Fruit fly (Drosophila melanogaster) whole organism, embryonic: ENCODE measurements around the gene Agpat3.

Source experiments
- Blimp-1 ChIP-seq: fragments of 200-800 bp; sonication (Bioruptor generic); optimal IDR thresholded peaks from 3 replicates; lab custom pipeline; 2018; ENCODE audit warnings: missing biosample characterization, missing genetic modification characterization, mild to moderate bottlenecking, moderate library complexity, missing genetic modification reagents
- CG10462 ChIP-seq: fragments of 200-800 bp; sonication (Bioruptor generic); optimal IDR thresholded peaks from 2 replicates; lab custom pipeline; 2016; ENCODE audit warnings: missing biosample characterization, missing genetic modification characterization
- CG12769 ChIP-seq: fragments of 200-800 bp; sonication (Bioruptor generic); optimal IDR thresholded peaks from 2 replicates; lab custom pipeline; 2019; ENCODE audit warnings: missing biosample characterization, mild to moderate bottlenecking, missing genetic modification characterization, moderate library complexity
- CG14014 ChIP-seq: fragments of 200-800 bp; sonication (Bioruptor generic); IDR thresholded peaks from 2 replicates; pipeline ENCODE4 v1.3.6; 2022; ENCODE audit warnings: missing biosample characterization, missing genetic modification characterization
- CG14965 ChIP-seq: fragments of 200-800 bp; sonication (Bioruptor generic); optimal IDR thresholded peaks from 2 replicates; lab custom pipeline; 2016; ENCODE audit warnings: missing biosample characterization, missing genetic modification characterization, borderline replicate concordance
- CG15479 ChIP-seq: fragments of 200-800 bp; sonication (Bioruptor generic); optimal IDR thresholded peaks from 3 replicates; lab custom pipeline; 2019; ENCODE audit warnings: missing biosample characterization, mild to moderate bottlenecking, missing genetic modification characterization, moderate library complexity
- CG1602 ChIP-seq: fragments of 200-800 bp; sonication (Bioruptor generic); optimal IDR thresholded peaks from 3 replicates; lab custom pipeline; 2016; ENCODE audit warnings: missing biosample characterization, missing genetic modification characterization
- CG1832 ChIP-seq: fragments of 200-800 bp; sonication (Bioruptor generic); optimal IDR thresholded peaks from 2 replicates; lab custom pipeline; 2017; ENCODE audit warnings: missing biosample characterization, mild to moderate bottlenecking, missing genetic modification characterization, inconsistent platforms
- CG18599 ChIP-seq: fragments of 200-800 bp; sonication (Bioruptor generic); optimal IDR thresholded peaks from 3 replicates; lab custom pipeline; 2017; ENCODE audit warnings: missing biosample characterization, missing genetic modification characterization, mild to moderate bottlenecking, moderate library complexity, missing genetic modification reagents
- CG18619 ChIP-seq: fragments of 200-800 bp; sonication (Bioruptor generic); optimal IDR thresholded peaks from 3 replicates; lab custom pipeline; 2017; ENCODE audit warnings: missing biosample characterization, mild to moderate bottlenecking, missing genetic modification characterization
- CG3065 ChIP-seq: fragments of 200-800 bp; sonication (Bioruptor generic); optimal IDR thresholded peaks from 2 replicates; lab custom pipeline; 2016; ENCODE audit warnings: missing biosample characterization, missing genetic modification characterization
- CG3281 ChIP-seq: fragments of 200-800 bp; sonication (Bioruptor generic); optimal IDR thresholded peaks from 3 replicates; lab custom pipeline; 2017; ENCODE audit warnings: missing biosample characterization, mild to moderate bottlenecking, missing genetic modification characterization
- CG33213 ChIP-seq: fragments of 200-800 bp; sonication (Bioruptor generic); optimal IDR thresholded peaks from 3 replicates; lab custom pipeline; 2016; ENCODE audit warnings: missing biosample characterization, missing genetic modification characterization
- CG3838 ChIP-seq: fragments of 200-800 bp; sonication (Bioruptor generic); optimal IDR thresholded peaks from 3 replicates; lab custom pipeline; 2016; ENCODE audit warnings: missing biosample characterization, missing genetic modification characterization
- CG3847 ChIP-seq: fragments of 200-800 bp; sonication (Bioruptor generic); IDR thresholded peaks from 2 replicates; pipeline ENCODE4 v1.3.6; 2022; ENCODE audit warnings: missing biosample characterization, missing genetic modification characterization
- CG7271 ChIP-seq: fragments of 200-800 bp; sonication (Bioruptor generic); optimal IDR thresholded peaks from 2 replicates; lab custom pipeline; 2018; ENCODE audit warnings: missing biosample characterization, mild to moderate bottlenecking, missing genetic modification characterization, moderate library complexity
- CG8478 ChIP-seq: fragments of >200 bp; optimal IDR thresholded peaks from 2 replicates; lab custom pipeline; 2018
- CG8765 ChIP-seq: fragments of 200-800 bp; sonication (Bioruptor generic); IDR thresholded peaks from 2 replicates; pipeline ENCODE4 v1.3.6; 2022; ENCODE audit warnings: missing biosample characterization, missing genetic modification characterization
- CG8944 ChIP-seq: fragments of 200-800 bp; sonication (Bioruptor generic); optimal IDR thresholded peaks from 3 replicates; lab custom pipeline; 2016; ENCODE audit warnings: missing biosample characterization, missing genetic modification characterization
- Chrac-16 ChIP-seq: fragments of 200-800 bp; sonication (Bioruptor generic); optimal IDR thresholded peaks from 3 replicates; lab custom pipeline; 2016; ENCODE audit warnings: missing biosample characterization, missing genetic modification characterization
- Dbx ChIP-seq: fragments of 200-800 bp; sonication (Bioruptor generic); IDR thresholded peaks from 3 replicates; pipeline ENCODE4 v1.3.6; 2022; ENCODE audit warnings: missing biosample characterization, missing genetic modification characterization
- Drgx ChIP-seq: fragments of 200-800 bp; sonication (Bioruptor generic); IDR thresholded peaks from 2 replicates; pipeline ENCODE4 v1.3.6; 2022; ENCODE audit warnings: missing biosample characterization, missing genetic modification characterization
- Ets65A ChIP-seq: fragments of 200-800 bp; sonication (Bioruptor generic); peaks from one replicate; lab custom pipeline; 2016; ENCODE audit warnings: missing biosample characterization, missing genetic modification characterization
- Hr51 ChIP-seq, 2 experiments: fragments of 200-800 bp; sonication (Bioruptor generic); optimal IDR thresholded peaks; 2 replicates in 1 of 2; 3 replicates in 1 of 2; lab custom pipeline; 2016 to 2018; ENCODE audit warnings: missing biosample characterization in 2 of 2, missing genetic modification characterization in 2 of 2, mild to moderate bottlenecking in 1 of 2, moderate library complexity in 1 of 2
- Hr78 ChIP-seq, 2 experiments: fragments of 200-800 bp in 1 of 2; fragments of >200 bp in 1 of 2; sonication (Bioruptor generic) in 1 of 2; optimal IDR thresholded peaks; 2 replicates each; lab custom pipeline; 2017 to 2019; ENCODE audit warnings: missing biosample characterization in 2 of 2, missing genetic modification characterization in 2 of 2, mild to moderate bottlenecking in 1 of 2, moderate library complexity in 1 of 2
- Mad ChIP-seq: fragments of 200-800 bp; sonication (Bioruptor generic); optimal IDR thresholded peaks from 2 replicates; lab custom pipeline; 2016; ENCODE audit warnings: missing biosample characterization, missing genetic modification characterization
- Med ChIP-seq: fragments of 200-800 bp; sonication (Bioruptor generic); peaks from one replicate; lab custom pipeline; 2016; ENCODE audit warnings: missing biosample characterization, missing genetic modification characterization, mild to moderate bottlenecking, inconsistent platforms, moderate library complexity
- Pdp1 ChIP-seq, 2 experiments: fragments of 200-800 bp; sonication (Bioruptor generic); optimal IDR thresholded peaks; 3 replicates each; lab custom pipeline; 2016; ENCODE audit warnings: missing biosample characterization in 2 of 2, missing genetic modification characterization in 2 of 2, mild to moderate bottlenecking in 1 of 2, moderate library complexity in 1 of 2
- Vsx1 ChIP-seq: fragments of 200-800 bp; sonication (Bioruptor generic); optimal IDR thresholded peaks from 2 replicates; lab custom pipeline; 2017; ENCODE audit warnings: missing biosample characterization, mild to moderate bottlenecking, missing genetic modification characterization, missing genetic modification reagents
- aop ChIP-seq: fragments of 200-800 bp; sonication (Bioruptor generic); IDR thresholded peaks from 2 replicates; pipeline ENCODE4 v1.3.6; 2022; ENCODE audit warnings: missing biosample characterization, missing genetic modification characterization
- ase ChIP-seq: fragments of 200-800 bp; sonication (Bioruptor generic); IDR thresholded peaks from 3 replicates; pipeline ENCODE4 v1.3.6; 2022; ENCODE audit warnings: missing biosample characterization, missing genetic modification characterization
- bsh ChIP-seq, 2 experiments: fragments of 200-800 bp; sonication (Bioruptor generic); optimal IDR thresholded peaks; 2 replicates each; lab custom pipeline; 2017 to 2018; ENCODE audit warnings: mild to moderate bottlenecking in 2 of 2, missing biosample characterization in 2 of 2, missing genetic modification characterization in 2 of 2, moderate library complexity in 1 of 2
- ems ChIP-seq: fragments of 200-800 bp; sonication (Bioruptor generic); optimal IDR thresholded peaks from 3 replicates; lab custom pipeline; 2016; ENCODE audit warnings: missing biosample characterization, missing genetic modification characterization
- fd3F ChIP-seq: fragments of 200-800 bp; sonication (Bioruptor generic); optimal IDR thresholded peaks from 2 replicates; lab custom pipeline; 2018; ENCODE audit warnings: missing biosample characterization, mild to moderate bottlenecking, missing genetic modification characterization, moderate library complexity
- gce ChIP-seq: fragments of 200-800 bp; sonication (Bioruptor generic); IDR thresholded peaks from 3 replicates; pipeline ENCODE4 v1.3.6; 2022; ENCODE audit warnings: missing biosample characterization, missing genetic modification characterization
- hb ChIP-seq: fragments of 200-800 bp; sonication (Bioruptor generic); IDR thresholded peaks from 3 replicates; pipeline ENCODE4 v1.3.6; 2022; ENCODE audit warnings: missing biosample characterization, missing genetic modification characterization; ENCODE audit not compliant: partially characterized antibody
- inv ChIP-seq: fragments of 200-800 bp; sonication (Bioruptor generic); IDR thresholded peaks from 2 replicates; pipeline ENCODE4 v1.3.6; 2022; ENCODE audit warnings: missing biosample characterization, missing genetic modification characterization; ENCODE audit not compliant: partially characterized antibody
- klu ChIP-seq: fragments of 200-800 bp; sonication (Bioruptor generic); IDR thresholded peaks from 2 replicates; pipeline ENCODE4 v1.3.6; 2022; ENCODE audit warnings: missing biosample characterization, missing genetic modification characterization
- mirr ChIP-seq: fragments of 200-800 bp; sonication (Bioruptor generic); optimal IDR thresholded peaks from 3 replicates; lab custom pipeline; 2018; ENCODE audit warnings: missing biosample characterization, mild to moderate bottlenecking, missing genetic modification characterization
- nom ChIP-seq: fragments of 200-800 bp; sonication (Bioruptor generic); optimal IDR thresholded peaks from 2 replicates; lab custom pipeline; 2017; ENCODE audit warnings: missing biosample characterization, missing genetic modification characterization, mild to moderate bottlenecking, moderate library complexity, missing genetic modification reagents
- pan ChIP-seq, 4 experiments: fragments of >200 bp in 3 of 4; fragments of 200-800 bp in 1 of 4; sonication (Bioruptor generic) in 1 of 4; optimal IDR thresholded peaks in 3 of 4; IDR thresholded peaks in 1 of 4; 2 replicates each; pipeline versions ENCODE4 v1.3.6 to Lab custom; 2017 to 2022; ENCODE audit warnings: missing biosample characterization in 2 of 4, missing genetic modification characterization in 2 of 4, mixed read lengths in 1 of 4
- pho ChIP-seq: fragments of 200-800 bp; sonication (Bioruptor generic); optimal IDR thresholded peaks from 2 replicates; lab custom pipeline; 2016; ENCODE audit warnings: missing biosample characterization, missing genetic modification characterization
- pum ChIP-seq: fragments of 200-800 bp; sonication (Bioruptor generic); optimal IDR thresholded peaks from 2 replicates; lab custom pipeline; 2016; ENCODE audit warnings: missing biosample characterization, missing genetic modification characterization
- slbo ChIP-seq: fragments of 200-800 bp; sonication (Bioruptor generic); IDR thresholded peaks from 2 replicates; pipeline ENCODE4 v1.3.6; 2022; ENCODE audit warnings: missing biosample characterization, missing genetic modification characterization
- toy ChIP-seq: fragments of 200-800 bp; sonication (Bioruptor generic); IDR thresholded peaks from 2 replicates; pipeline ENCODE4 v1.3.6; 2022; ENCODE audit warnings: missing biosample characterization, missing genetic modification characterization
- wek ChIP-seq: fragments of 200-800 bp; sonication (Bioruptor generic); optimal IDR thresholded peaks from 3 replicates; lab custom pipeline; 2018; ENCODE audit warnings: missing biosample characterization, mild to moderate bottlenecking, missing genetic modification characterization, moderate library complexity
- wor ChIP-seq: fragments of 200-800 bp; sonication (Bioruptor generic); IDR thresholded peaks from 2 replicates; pipeline ENCODE4 v1.3.6; 2022; ENCODE audit warnings: missing biosample characterization, missing genetic modification characterization

Gene Agpat3

dm6 chr3L:16362119-16362653 lies 23.6 kb downstream of the Agpat3 start, which contains the start of gene Cpr72Ea:
TSS of gene Cpr72Ea (plus strand) at chr3L:16362603.
- no peak for TF ChIP-seq CG10462 (GFP tag; lab: Kevin White, UChicago)
- no peak for TF ChIP-seq CG15479 (GFP tag; lab: Kevin White, UChicago)
- TF ChIP-seq pan (optimal IDR thresholded peaks at IDR 0.05; lab: Kevin White, UChicago), result no peak
- no peak for TF ChIP-seq pan (GFP tag; optimal IDR thresholded peaks at IDR 0.05 in 1 of 2, IDR thresholded peaks at IDR 0.05 in 1 of 2)
- no peak for TF ChIP-seq CG3065 (GFP tag; lab: Kevin White, UChicago)
- no peak for TF ChIP-seq Chrac-16 (GFP tag; lab: Kevin White, UChicago)
- TF ChIP-seq Blimp-1, result no peak
- TF ChIP-seq Hr51 (GFP tag; optimal IDR thresholded peaks at IDR 0.05; lab: Kevin White, UChicago), result no peak
- TF ChIP-seq Mad (GFP tag; lab: Kevin White, UChicago), result no peak

DNA sequence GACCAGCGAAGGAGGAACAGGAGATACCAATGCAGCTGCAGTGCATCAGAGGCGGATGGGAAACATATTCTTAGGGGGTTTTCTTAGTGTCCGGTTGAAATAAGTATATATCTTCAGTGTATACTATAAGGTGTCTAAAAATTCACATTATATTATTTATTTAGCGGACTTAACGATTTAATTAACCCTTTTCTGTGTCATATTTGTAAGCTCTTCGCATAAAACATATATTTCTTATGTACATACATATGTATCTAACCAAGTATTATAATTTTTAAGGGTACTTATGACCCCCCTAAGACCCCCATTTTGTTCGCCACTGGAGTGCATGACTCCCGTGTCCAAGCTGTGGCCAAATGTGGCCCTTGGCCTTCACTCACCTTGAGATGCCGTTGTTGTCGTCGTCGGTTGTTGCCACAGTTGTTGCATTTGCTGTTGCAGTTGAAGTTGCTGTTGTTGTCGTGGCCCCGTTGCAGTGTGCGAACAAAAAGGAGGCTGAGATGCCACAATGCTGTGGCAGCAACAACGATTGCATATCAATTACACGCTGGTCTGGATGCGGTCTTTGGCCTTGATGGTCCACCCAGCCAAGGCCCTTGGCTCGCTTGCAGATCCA lies 24.4 kb downstream of the Agpat3 start:
- TF ChIP-seq CG14965 (GFP tag; lab: Kevin White, UChicago), result no peak
- TF ChIP-seq CG8765 (GFP tag; lab: Robert Waterston, UW), result no peak
- TF ChIP-seq CG8478 (lab: Kevin White, UChicago), result peak; percentile 45
- TF ChIP-seq Vsx1, result no peak
- peak; percentile 57 for TF ChIP-seq Med (GFP tag; lab: Kevin White, UChicago)
- TF ChIP-seq Hr78 (GFP tag; optimal IDR thresholded peaks at IDR 0.05; lab: Kevin White, UChicago), result no peak
- TF ChIP-seq pho (GFP tag; lab: Kevin White, UChicago), result no peak
- TF ChIP-seq Ets65A, result no peak
- no peak for TF ChIP-seq wor (GFP tag; lab: Robert Waterston, UW)
- TF ChIP-seq bsh (GFP tag; optimal IDR thresholded peaks at IDR 0.05; lab: Kevin White, UChicago), result peak in 1 of 2 experiments; percentile 89
- TF ChIP-seq mirr, result no peak
- TF ChIP-seq gce (GFP tag; lab: Robert Waterston, UW), result no peak
- no peak for TF ChIP-seq CG14014
- no peak for TF ChIP-seq CG7271 (tag; lab: Kevin White, UChicago)
- peak; percentile 7; the same call in 1 of the 2 replicates for TF ChIP-seq CG3847
- TF ChIP-seq CG8944 (GFP tag; lab: Kevin White, UChicago), result no peak
- TF ChIP-seq Drgx (GFP tag; lab: Robert Waterston, UW), result peak; percentile 21; the same call in 1 of the 2 replicates
- no peak for TF ChIP-seq klu (GFP tag; lab: Robert Waterston, UW)
- no peak for TF ChIP-seq CG12769 (tag; lab: Kevin White, UChicago)
- TF ChIP-seq aop, result no peak
- TF ChIP-seq CG18599 (GFP tag; lab: Kevin White, UChicago), result no peak
- no peak for TF ChIP-seq CG18619 (GFP tag; lab: Kevin White, UChicago)
- TF ChIP-seq hb (GFP tag; lab: Robert Waterston, UW), result 0 out of 3 replicates have a peak, but pooled peaks have one; percentile 28
- TF ChIP-seq Pdp1 (GFP tag; optimal IDR thresholded peaks at IDR 0.05; lab: Kevin White, UChicago), result no peak
- no peak for TF ChIP-seq pum (GFP tag; lab: Kevin White, UChicago)
- no peak for TF ChIP-seq inv
- no peak for TF ChIP-seq ase
- TF ChIP-seq Dbx (GFP tag; lab: Robert Waterston, UW), result 0 out of 3 replicates have a peak, but pooled peaks have one; percentile 12
- no peak for TF ChIP-seq slbo (GFP tag; lab: Robert Waterston, UW)
- TF ChIP-seq CG1602, result no peak
- no peak for TF ChIP-seq CG33213 (GFP tag; lab: Kevin White, UChicago)
- no peak for TF ChIP-seq wek (GFP tag; lab: Kevin White, UChicago)
- TF ChIP-seq nom (GFP tag; lab: Kevin White, UChicago), result peak; percentile 94
- no peak for TF ChIP-seq CG3838
- TF ChIP-seq toy (GFP tag; lab: Robert Waterston, UW), result no peak
- TF ChIP-seq ems (GFP tag; lab: Kevin White, UChicago), result no peak
- TF ChIP-seq fd3F (GFP tag; lab: Kevin White, UChicago), result no peak
- no peak for TF ChIP-seq CG3281
- TF ChIP-seq CG1832 (GFP tag; lab: Kevin White, UChicago), result no peak
